Fruit fly (Drosophila melanogaster): ENCODE results near the gene CG14985.

Gene CG14985

DNA sequence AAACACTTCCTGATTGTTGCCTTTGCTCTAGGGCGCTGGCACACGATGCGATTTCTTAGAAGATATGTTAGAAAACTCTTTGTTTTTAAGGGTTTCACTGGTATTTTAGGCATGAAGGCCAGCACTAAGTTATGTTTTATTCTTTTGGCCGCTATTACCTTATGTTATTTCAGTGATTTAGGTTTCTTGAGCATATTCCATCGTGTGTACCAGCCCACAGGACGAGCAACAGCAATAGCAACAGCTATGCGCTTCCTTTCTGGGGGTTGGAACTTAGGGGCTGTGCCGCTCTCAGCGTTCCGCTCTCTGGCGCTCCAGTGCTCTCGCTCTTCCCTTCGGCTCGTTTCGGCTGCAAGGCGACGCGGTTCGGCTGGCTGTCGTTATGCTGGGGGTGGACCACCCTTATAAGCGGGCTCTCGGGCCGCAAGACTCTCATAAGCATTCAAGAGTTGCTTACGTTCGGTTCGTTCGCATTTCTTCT lies 19.8 kb upstream of the CG14985 start, which contains the start of gene scrt:
scrt (plus strand) TSS at position 431 of the 481 bp plus-strand sequence.
- TF ChIP-seq usp (GFP tag; optimal IDR thresholded peaks at IDR 0.05): no peak
- no peak for TF ChIP-seq psq (optimal IDR thresholded peaks at IDR 0.05)
- TF ChIP-seq EcR (GFP tag; optimal IDR thresholded peaks at IDR 0.05): no peak
- no peak for TF ChIP-seq CG8478 (optimal IDR thresholded peaks at IDR 0.05)

DNA sequence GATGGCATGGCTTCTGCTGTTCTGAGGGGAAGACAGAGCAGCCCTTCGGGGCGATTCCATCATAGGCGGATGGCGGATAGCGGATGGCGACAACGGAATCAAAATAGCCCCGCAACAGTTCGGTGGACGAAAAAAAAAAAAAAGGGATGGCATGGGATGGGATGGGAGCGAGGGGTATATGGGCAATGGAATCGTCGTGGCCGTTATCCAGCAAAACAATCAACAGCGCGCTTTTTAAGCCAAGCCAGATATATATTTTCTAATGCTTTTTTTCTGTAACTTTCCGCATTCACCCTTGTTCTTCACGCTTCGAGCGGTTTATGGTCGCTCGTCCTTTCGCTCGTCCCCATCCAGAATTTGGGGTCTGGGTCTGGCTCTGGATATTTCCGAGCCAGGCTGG lies 7.7 kb upstream of the CG14985 start:
- TF ChIP-seq Dll (optimal IDR thresholded peaks at IDR 0.05) (no peak), usp (GFP tag; optimal IDR thresholded peaks at IDR 0.05) (no peak), pan (optimal IDR thresholded peaks at IDR 0.05) (no peak), psq (optimal IDR thresholded peaks at IDR 0.05) (no peak), EcR (GFP tag; optimal IDR thresholded peaks at IDR 0.05) (no peak), CG8478 (optimal IDR thresholded peaks at IDR 0.05) (no peak)

DNA sequence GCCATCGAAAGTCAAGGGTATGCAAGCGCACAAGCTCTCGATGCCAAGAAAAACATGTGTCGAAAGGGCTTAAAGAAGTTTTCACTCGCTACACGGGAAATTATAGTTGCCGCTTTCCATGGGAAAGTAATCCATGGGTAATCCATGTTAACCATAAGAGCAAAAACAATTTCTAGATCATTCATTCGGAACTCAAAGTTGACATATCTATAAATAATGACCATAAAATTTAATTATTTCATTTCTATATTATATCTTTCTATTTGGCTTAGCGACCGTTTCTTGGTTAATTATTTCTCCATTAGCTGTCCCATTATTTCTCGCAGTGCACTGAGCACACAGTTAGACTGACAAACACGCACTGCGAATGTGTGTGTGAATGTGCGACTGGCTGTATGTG lies 2.6 kb upstream of the CG14985 start:
- TF ChIP-seq usp (GFP tag; optimal IDR thresholded peaks at IDR 0.05) (no peak), CG8478 (optimal IDR thresholded peaks at IDR 0.05) (no peak), pan (optimal IDR thresholded peaks at IDR 0.05) (no peak), psq (optimal IDR thresholded peaks at IDR 0.05) (no peak), Dll (optimal IDR thresholded peaks at IDR 0.05) (no peak), EcR (GFP tag; optimal IDR thresholded peaks at IDR 0.05) (no peak)

DNA sequence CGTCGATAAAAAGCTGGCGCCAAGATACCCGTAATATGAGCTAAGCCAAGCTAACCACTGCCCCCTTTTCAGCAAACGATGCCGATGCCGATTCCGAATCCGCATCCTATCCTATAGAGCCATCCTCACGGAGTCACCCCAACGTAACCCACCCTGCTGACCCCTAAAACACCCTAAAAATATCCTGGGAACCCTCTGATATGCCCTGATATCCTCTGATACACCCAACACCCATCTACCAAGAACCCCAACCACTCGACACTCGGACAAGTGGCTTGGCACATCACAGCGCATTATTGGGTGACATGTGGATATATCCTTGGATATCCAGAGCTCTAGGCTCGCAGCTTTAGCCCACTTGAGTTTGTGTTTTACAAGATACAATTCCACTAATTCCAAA lies 1.8 kb upstream of the CG14985 start:
- TF ChIP-seq EcR (GFP tag; optimal IDR thresholded peaks at IDR 0.05): no peak
- no peak for TF ChIP-seq psq (optimal IDR thresholded peaks at IDR 0.05)

DNA sequence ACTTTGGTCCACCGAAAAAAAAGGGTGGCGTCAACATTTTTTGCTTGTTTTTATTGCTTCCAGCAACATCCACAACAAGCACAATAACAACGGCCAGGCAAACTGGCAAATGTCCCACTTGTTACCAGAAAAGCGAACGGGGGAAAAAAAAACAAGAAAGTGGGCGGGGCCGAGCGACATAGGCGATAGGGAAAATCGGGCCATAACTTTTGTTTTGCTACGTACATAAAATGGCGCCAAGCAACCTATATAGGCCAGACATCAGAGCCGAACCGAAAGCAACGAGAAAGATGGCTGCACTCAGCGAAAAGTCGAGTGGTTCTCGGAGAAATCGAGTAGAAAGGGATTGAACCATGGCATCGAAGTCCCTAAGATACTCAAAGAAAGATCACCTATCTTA lies 4.0 kb downstream of the CG14985 start:
- TF ChIP-seq psq (optimal IDR thresholded peaks at IDR 0.05) (no peak), usp (GFP tag; optimal IDR thresholded peaks at IDR 0.05) (no peak), pan (optimal IDR thresholded peaks at IDR 0.05) (no peak), CG8478 (optimal IDR thresholded peaks at IDR 0.05) (no peak), Dll (optimal IDR thresholded peaks at IDR 0.05) (no peak), EcR (GFP tag; optimal IDR thresholded peaks at IDR 0.05) (no peak)

DNA sequence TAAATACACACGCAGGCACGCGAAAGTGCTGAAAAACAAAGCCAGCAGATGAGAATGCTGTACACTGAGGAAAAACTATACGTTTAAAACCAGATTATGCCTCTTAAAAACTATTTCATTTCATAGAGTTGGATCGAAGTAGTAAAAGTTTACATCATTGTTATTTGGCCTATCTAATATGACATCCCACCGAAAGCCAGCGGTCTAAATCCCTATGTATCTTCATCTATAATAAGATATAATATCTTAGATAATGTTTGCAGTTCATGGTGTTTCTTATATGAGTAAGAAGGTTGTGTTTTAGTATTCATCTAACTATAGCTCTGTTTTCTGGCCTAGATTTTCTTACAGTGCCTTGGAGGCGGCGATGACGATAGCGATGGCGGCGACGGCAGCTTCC lies 6.8 kb downstream of the CG14985 start:
- TF ChIP-seq psq (optimal IDR thresholded peaks at IDR 0.05): no peak
- no peak for TF ChIP-seq usp (GFP tag; optimal IDR thresholded peaks at IDR 0.05)
- TF ChIP-seq Dll (optimal IDR thresholded peaks at IDR 0.05): no peak
- TF ChIP-seq EcR (GFP tag; optimal IDR thresholded peaks at IDR 0.05): no peak
- TF ChIP-seq pan (optimal IDR thresholded peaks at IDR 0.05): no peak
- no peak for TF ChIP-seq CG8478 (optimal IDR thresholded peaks at IDR 0.05)

DNA sequence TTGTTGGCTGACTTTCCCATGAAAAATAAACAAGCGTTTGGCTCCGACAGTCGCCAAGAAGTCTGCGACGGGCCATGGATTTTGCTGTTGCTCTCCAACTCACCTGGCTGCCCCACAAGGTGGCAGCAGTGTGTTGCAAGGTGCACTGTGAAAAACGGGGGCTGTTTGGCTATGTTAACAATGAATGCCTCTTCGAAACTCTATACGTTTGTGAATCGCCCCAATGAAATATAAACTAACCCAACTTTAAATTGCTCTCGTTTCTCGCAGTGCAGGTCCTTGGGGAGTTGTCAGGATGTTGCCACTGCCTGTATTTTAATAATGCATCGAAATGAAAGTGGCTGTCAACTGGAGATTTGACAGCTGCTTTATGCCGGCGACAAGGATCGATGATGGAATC lies 11.1 kb downstream of the CG14985 start:
- TF ChIP-seq Dll (optimal IDR thresholded peaks at IDR 0.05): no peak
- no peak for TF ChIP-seq CG8478 (optimal IDR thresholded peaks at IDR 0.05)
- TF ChIP-seq usp (GFP tag; optimal IDR thresholded peaks at IDR 0.05): no peak
- no peak for TF ChIP-seq EcR (GFP tag; optimal IDR thresholded peaks at IDR 0.05)
- no peak for TF ChIP-seq pan (optimal IDR thresholded peaks at IDR 0.05)
- TF ChIP-seq psq (optimal IDR thresholded peaks at IDR 0.05): no peak

DNA sequence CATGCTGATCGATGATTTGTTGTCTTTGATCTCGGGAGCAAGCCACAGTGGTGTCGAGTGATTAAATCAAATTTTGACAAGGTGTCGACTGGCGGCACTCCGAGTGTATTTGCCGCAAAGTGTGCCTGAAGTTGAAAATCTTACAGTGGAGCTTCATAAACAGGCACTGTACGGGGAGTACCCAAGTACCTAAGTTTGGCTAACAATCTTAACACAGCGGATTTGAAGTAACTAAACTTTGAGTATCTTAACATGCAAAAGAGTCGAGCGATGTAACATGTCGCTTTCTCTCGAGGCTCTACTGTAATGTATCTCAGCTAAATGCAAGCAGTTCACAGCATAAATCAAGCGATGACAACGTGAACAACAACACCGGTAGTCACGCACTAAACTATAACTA lies 13.5 kb downstream of the CG14985 start:
- TF ChIP-seq CG8478 (optimal IDR thresholded peaks at IDR 0.05): no peak
- no peak for TF ChIP-seq EcR (GFP tag; optimal IDR thresholded peaks at IDR 0.05)
- no peak for TF ChIP-seq pan (optimal IDR thresholded peaks at IDR 0.05)
- TF ChIP-seq usp (GFP tag; optimal IDR thresholded peaks at IDR 0.05): no peak
- TF ChIP-seq psq (optimal IDR thresholded peaks at IDR 0.05): no peak
- TF ChIP-seq Dll (optimal IDR thresholded peaks at IDR 0.05): no peak

DNA sequence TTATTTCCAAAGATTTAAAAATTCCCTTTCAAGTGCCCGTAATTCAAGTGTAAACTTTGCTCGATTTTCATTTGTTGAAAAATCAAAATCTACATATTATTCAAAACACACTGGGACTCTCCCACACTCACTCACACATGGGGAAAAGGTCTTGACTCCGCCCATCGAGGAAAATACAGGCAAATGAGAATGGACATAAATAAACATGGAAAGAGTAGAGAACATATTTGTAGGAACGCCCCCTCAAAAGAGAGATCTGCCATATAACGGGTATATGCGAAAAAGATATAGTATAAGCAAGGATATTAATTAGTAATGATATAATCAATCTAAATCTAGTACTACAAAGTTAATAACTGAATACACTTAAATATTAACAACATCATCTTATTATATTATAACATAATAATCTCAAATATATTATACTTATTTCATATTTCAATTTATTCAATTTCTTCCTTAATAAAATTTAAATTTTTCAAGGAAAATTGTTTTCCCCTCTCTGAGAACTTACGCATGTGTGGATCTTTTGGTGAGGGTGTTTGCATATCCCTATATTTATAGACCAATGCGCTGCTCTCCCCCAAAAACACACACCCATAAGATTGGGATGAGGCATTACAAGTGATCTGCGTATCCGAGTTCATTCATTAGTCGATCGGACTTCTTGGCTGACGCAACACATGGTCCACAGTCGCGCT lies 15.1 kb downstream of the CG14985 start, which contains the start of gene FoxL1:
FoxL1 (plus strand) TSS at position 651 of the 701 bp plus-strand sequence.
- TF ChIP-seq Dll (optimal IDR thresholded peaks at IDR 0.05) (no peak), CG8478 (optimal IDR thresholded peaks at IDR 0.05) (no peak), psq (optimal IDR thresholded peaks at IDR 0.05) (no peak), usp (GFP tag; optimal IDR thresholded peaks at IDR 0.05) (no peak), EcR (GFP tag; optimal IDR thresholded peaks at IDR 0.05) (no peak), pan (optimal IDR thresholded peaks at IDR 0.05) (no peak)

DNA sequence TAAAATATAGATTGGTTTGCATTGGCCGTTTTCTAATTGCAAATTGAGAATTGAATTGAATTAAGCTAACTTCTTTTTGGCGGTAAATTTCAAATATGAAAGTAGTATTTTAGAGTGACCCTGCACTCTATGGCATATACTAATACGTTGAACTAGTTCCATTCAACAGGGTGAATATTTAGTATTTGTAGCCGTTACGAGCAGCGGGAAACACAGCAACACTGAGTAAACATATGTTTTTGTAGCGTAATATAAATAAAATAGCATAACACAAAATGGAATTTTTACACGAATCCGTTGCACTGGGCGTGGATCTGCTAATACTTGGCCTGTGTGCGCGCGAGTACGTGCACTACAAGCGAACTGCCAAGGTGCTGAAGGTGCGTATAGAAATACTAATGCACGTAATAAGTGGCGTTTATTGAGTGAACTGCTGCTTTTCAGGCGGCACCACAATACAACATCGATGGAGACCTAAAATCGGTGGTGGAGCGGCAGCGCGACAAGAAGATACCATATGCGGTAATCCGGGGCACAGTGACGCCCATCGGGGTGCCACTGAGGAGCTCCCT lies 18.1 kb downstream of the CG14985 start, which contains the start of gene Mul1:
Mul1 (plus strand) TSS at position 198 of the 572 bp plus-strand sequence.
- TF ChIP-seq Dll (optimal IDR thresholded peaks at IDR 0.05): no peak
- TF ChIP-seq usp (GFP tag; optimal IDR thresholded peaks at IDR 0.05): no peak
- no peak for TF ChIP-seq CG8478 (optimal IDR thresholded peaks at IDR 0.05)

DNA sequence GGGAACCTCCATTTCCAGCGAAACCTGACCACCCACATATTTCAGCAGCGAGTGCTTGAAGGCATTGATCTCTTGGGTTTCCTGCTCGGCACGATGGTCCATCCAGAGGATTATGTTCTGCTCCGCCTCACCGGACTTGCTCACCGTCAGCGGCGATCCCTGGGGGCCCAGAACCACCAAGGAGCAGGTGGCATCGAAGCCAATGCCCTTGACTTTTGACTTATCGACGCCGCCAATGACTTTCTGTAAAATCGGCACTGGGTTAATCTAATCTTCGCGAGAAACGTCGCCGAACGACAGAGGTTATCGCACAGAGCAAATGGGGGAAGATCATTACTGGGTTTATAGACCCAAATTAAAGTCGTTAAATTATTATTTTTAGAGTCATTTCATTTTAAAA lies 21.2 kb downstream of the CG14985 start:
- no peak for TF ChIP-seq EcR (GFP tag; optimal IDR thresholded peaks at IDR 0.05)
- no peak for TF ChIP-seq psq (optimal IDR thresholded peaks at IDR 0.05)
- TF ChIP-seq Dll (optimal IDR thresholded peaks at IDR 0.05): no peak
- TF ChIP-seq usp (GFP tag; optimal IDR thresholded peaks at IDR 0.05): no peak
- TF ChIP-seq CG8478 (optimal IDR thresholded peaks at IDR 0.05): no peak
- TF ChIP-seq pan (optimal IDR thresholded peaks at IDR 0.05): no peak

DNA sequence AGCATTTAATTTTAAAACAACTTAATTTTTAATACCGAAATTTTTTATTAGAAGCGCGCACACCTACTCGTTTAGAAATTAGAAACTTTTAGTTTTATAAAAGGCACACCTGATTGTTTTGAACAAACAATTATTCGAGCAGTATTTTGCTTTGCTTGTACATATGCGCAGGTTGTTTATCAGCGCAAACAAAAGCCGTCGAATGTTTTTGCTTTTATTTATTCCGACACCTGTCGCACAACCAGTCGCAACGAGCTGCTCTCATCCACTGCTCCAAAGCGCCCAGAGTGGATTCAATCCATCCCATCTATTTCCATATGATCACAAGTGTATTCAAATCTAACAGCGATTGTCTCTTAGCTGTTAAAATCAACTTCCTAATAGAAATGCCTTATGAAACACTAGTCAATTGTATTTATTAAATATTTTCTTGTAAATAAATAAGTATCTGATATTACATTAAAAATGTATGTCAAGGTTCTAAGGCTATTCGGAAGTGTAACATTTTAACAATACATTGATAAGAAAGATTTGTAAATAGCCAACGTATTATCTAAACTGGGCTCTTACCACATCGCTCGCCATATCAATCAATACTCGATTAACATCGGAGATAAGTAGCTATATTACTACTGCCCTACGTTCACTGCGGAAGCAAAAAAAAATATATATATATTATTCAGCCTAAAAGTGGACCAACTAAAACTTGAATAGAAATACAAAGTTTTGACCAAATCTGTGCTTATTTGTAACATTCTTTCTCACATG lies 22.6 kb downstream of the CG14985 start, which contains the start of gene CG11594:
CG11594 (minus strand) TSS at position 274 of the 768 bp plus-strand sequence.
- TF ChIP-seq Dll (optimal IDR thresholded peaks at IDR 0.05) (no peak), EcR (GFP tag; optimal IDR thresholded peaks at IDR 0.05) (no peak), CG8478 (optimal IDR thresholded peaks at IDR 0.05) (no peak), psq (optimal IDR thresholded peaks at IDR 0.05) (no peak), usp (GFP tag; optimal IDR thresholded peaks at IDR 0.05) (no peak), pan (optimal IDR thresholded peaks at IDR 0.05) (no peak)
